Fruit fly (Drosophila melanogaster) whole organism, prepupa: ENCODE data around the gene CG31008.

Experiments
- Sox102F ChIP-seq: fragments of 200-800 bp; sonication (Bioruptor generic); optimal IDR thresholded peaks from 2 replicates; lab custom pipeline; 2016; ENCODE audit warnings: missing biosample characterization, mild to moderate bottlenecking, missing genetic modification characterization
- ss ChIP-seq, 2 experiments: fragments of 200-800 bp; sonication (Bioruptor generic); optimal IDR thresholded peaks; 2 replicates in 1 of 2; 3 replicates in 1 of 2; lab custom pipeline; 2017 to 2018; ENCODE audit warnings: mild to moderate bottlenecking in 2 of 2, missing biosample characterization in 2 of 2, missing genetic modification characterization in 2 of 2, moderate library complexity in 1 of 2

- TF ChIP-seq ss (GFP tag; optimal IDR thresholded peaks at IDR 0.05; lab: Kevin White, UChicago): no peak
- no peak for TF ChIP-seq Sox102F (GFP tag; lab: Kevin White, UChicago)
These were observed 49.6 kb downstream of the CG31008 start for dm6 chr3R:30940234-30940633.
